Fruit fly (Drosophila melanogaster): ENCODE data around the gene CG10903.

The CG10903 gene

dm6 chr3R:8007595-8008255 is 22.5 kb upstream of the CG10903 start, which contains the start of gene CG2767 (continued):
- TF ChIP-seq HLHmδ (GFP tag; optimal IDR thresholded peaks at IDR 0.05): no peak
- TF ChIP-seq CG17186 (GFP tag; optimal IDR thresholded peaks at IDR 0.05): no peak
- no peak for TF ChIP-seq CG2889 (GFP tag; IDR thresholded peaks at IDR 0.05)
- TF ChIP-seq CG11560 (tag; IDR thresholded peaks at IDR 0.05): peak; percentile 87; the same call in 1 of the 3 replicates
- TF ChIP-seq CG3995 (GFP tag; optimal IDR thresholded peaks at IDR 0.05): peak; percentile 88
- TF ChIP-seq ro (GFP tag; IDR thresholded peaks at IDR 0.05): no peak
- peak in 1 of 2 experiments; percentile 53 for TF ChIP-seq Pdp1 (GFP tag; optimal IDR thresholded peaks at IDR 0.05)
- no peak for TF ChIP-seq CG4707 (GFP tag; optimal IDR thresholded peaks at IDR 0.05)
- peak; percentile 16 for TF ChIP-seq CG6254 (GFP tag; optimal IDR thresholded peaks at IDR 0.05)
- no peak for TF ChIP-seq Six4 (GFP tag; optimal IDR thresholded peaks at IDR 0.05)
- no peak for TF ChIP-seq CG32772 (GFP tag; IDR thresholded peaks at IDR 0.05)
- TF ChIP-seq pzg (GFP tag; optimal IDR thresholded peaks at IDR 0.05): peak; percentile 56
- TF ChIP-seq CG12391 (tag; optimal IDR thresholded peaks at IDR 0.05): no peak
- TF ChIP-seq CG14441 (GFP tag; IDR thresholded peaks at IDR 0.05): no peak
- TF ChIP-seq CG2116 (GFP tag; optimal IDR thresholded peaks at IDR 0.05): no peak
- peak; percentile 84 for TF ChIP-seq Dp (GFP tag; optimal IDR thresholded peaks at IDR 0.05)
- TF ChIP-seq CG8089 (GFP tag; optimal IDR thresholded peaks at IDR 0.05): no peak
- TF ChIP-seq Dek (tag; optimal IDR thresholded peaks at IDR 0.05): no peak
- no peak for TF ChIP-seq corto (GFP tag; optimal IDR thresholded peaks at IDR 0.05)
- peak; percentile 45 for TF ChIP-seq CG9797 (GFP tag; optimal IDR thresholded peaks at IDR 0.05)
- TF ChIP-seq Neu2 (GFP tag; optimal IDR thresholded peaks at IDR 0.05; ENCODE audit: borderline replicate concordance): no peak
- TF ChIP-seq CG1233 (GFP tag; optimal IDR thresholded peaks at IDR 0.05): no peak
- TF ChIP-seq pan (optimal IDR thresholded peaks at IDR 0.05): no peak
- TF ChIP-seq pan (GFP tag; optimal IDR thresholded peaks at IDR 0.05 in 1 of 2, IDR thresholded peaks at IDR 0.05 in 1 of 2): no peak
- no peak for TF ChIP-seq CG18764 (GFP tag; optimal IDR thresholded peaks at IDR 0.05)
- peak; percentile 89 for TF ChIP-seq CG15514 (GFP tag; optimal IDR thresholded peaks at IDR 0.05)
- TF ChIP-seq trem (tag; optimal IDR thresholded peaks at IDR 0.05): no peak
- TF ChIP-seq sisA (GFP tag; IDR thresholded peaks at IDR 0.05): no peak
- TF ChIP-seq klu (GFP tag; IDR thresholded peaks at IDR 0.05): no peak
- no peak for TF ChIP-seq CG17359 (tag; optimal IDR thresholded peaks at IDR 0.05)
- no peak for TF ChIP-seq esg (GFP tag; conservative IDR thresholded peaks at IDR 0.05)
- no peak for TF ChIP-seq ase (GFP tag; IDR thresholded peaks at IDR 0.05)
- no peak for TF ChIP-seq dpn (GFP tag; optimal IDR thresholded peaks at IDR 0.05)
- no peak for TF ChIP-seq Hr78 (GFP tag; optimal IDR thresholded peaks at IDR 0.05)
- no peak for TF ChIP-seq az2 (GFP tag; optimal IDR thresholded peaks at IDR 0.05)
- no peak for TF ChIP-seq Atf6 (GFP tag; IDR thresholded peaks at IDR 0.05)
- TF ChIP-seq Blimp-1 (GFP tag; optimal IDR thresholded peaks at IDR 0.05): no peak
- TF ChIP-seq CG7928 (GFP tag; optimal IDR thresholded peaks at IDR 0.05): no peak
- no peak for TF ChIP-seq CG17612 (GFP tag; IDR thresholded peaks at IDR 0.05)
- TF ChIP-seq Myb (GFP tag; optimal IDR thresholded peaks at IDR 0.05): peak; percentile 44
- no peak for TF ChIP-seq Mad (GFP tag; optimal IDR thresholded peaks at IDR 0.05)
- no peak for TF ChIP-seq CG3407 (GFP tag; optimal IDR thresholded peaks at IDR 0.05)
- TF ChIP-seq HLH54F (GFP tag; optimal IDR thresholded peaks at IDR 0.05): no peak
- TF ChIP-seq oc (tag; optimal IDR thresholded peaks at IDR 0.05): peak; percentile 12
- TF ChIP-seq Aef1 (GFP tag; IDR thresholded peaks at IDR 0.05): no peak
- no peak for TF ChIP-seq lilli (GFP tag; optimal IDR thresholded peaks at IDR 0.05)
- peak; percentile 8 for TF ChIP-seq CG34376 (GFP tag; optimal IDR thresholded peaks at IDR 0.05)
- TF ChIP-seq CG2202 (tag; optimal IDR thresholded peaks at IDR 0.05): no peak
- TF ChIP-seq ATbp (GFP tag; optimal IDR thresholded peaks at IDR 0.05): no peak
- TF ChIP-seq bsh (GFP tag; optimal IDR thresholded peaks at IDR 0.05): no peak
